Fruit fly (Drosophila melanogaster) whole organism, wandering third instar larva: Measurements from ENCODE around the gene Ugt35E1.
A peak's percentile ranks its signal among the peaks of the same experiment; 100 is the strongest.

Source experiments
- Abd-B ChIP-seq: fragments of >200 bp; optimal IDR thresholded peaks from 2 replicates; lab custom pipeline; 2017; ENCODE audit warnings: missing biosample characterization, missing genetic modification characterization
- CG32264 ChIP-seq: fragments of 200-800 bp; sonication (Bioruptor generic); optimal IDR thresholded peaks from 2 replicates; lab custom pipeline; 2016; ENCODE audit warnings: missing biosample characterization, missing genetic modification characterization
- CG9705 ChIP-seq: fragments of 200-800 bp; sonication (Bioruptor generic); optimal IDR thresholded peaks from 2 replicates; lab custom pipeline; 2018; ENCODE audit warnings: missing biosample characterization, mild to moderate bottlenecking, missing genetic modification characterization
- CrebA ChIP-seq: fragments of 200-800 bp; sonication (Bioruptor generic); optimal IDR thresholded peaks from 2 replicates; lab custom pipeline; 2016; ENCODE audit warnings: missing biosample characterization, mild to moderate bottlenecking, missing genetic modification characterization, borderline replicate concordance
- Dfd ChIP-seq: fragments of >200 bp; optimal IDR thresholded peaks from 2 replicates; lab custom pipeline; 2017; ENCODE audit warnings: missing biosample characterization, missing genetic modification characterization
- Dif ChIP-seq: fragments of 200-275, 200-300 bp; sonication (Bioruptor generic); optimal IDR thresholded peaks from 2 replicates; lab custom pipeline; 2018; ENCODE audit warnings: missing biosample characterization, missing genetic modification characterization; ENCODE audit not compliant: partially characterized antibody
- GATAd ChIP-seq: sonication (Bioruptor generic); optimal IDR thresholded peaks from 2 replicates; lab custom pipeline; 2016; ENCODE audit warnings: missing biosample characterization, missing genetic modification characterization
- HLH106 ChIP-seq: fragments of 200-800 bp; optimal IDR thresholded peaks from 3 replicates; lab custom pipeline; 2019; ENCODE audit warnings: missing biosample characterization, mild to moderate bottlenecking, missing genetic modification characterization, moderate library complexity
- Hnf4 ChIP-seq: fragments of 200-800 bp; sonication (Bioruptor generic); optimal IDR thresholded peaks from 2 replicates; lab custom pipeline; 2016; ENCODE audit warnings: missing biosample characterization, mild to moderate bottlenecking, missing genetic modification characterization
- Hr78 ChIP-seq: fragments of >200 bp; optimal IDR thresholded peaks from 2 replicates; lab custom pipeline; 2017; ENCODE audit warnings: missing biosample characterization, missing genetic modification characterization
- Hr83 ChIP-seq: fragments of 200-300 bp; sonication (Bioruptor generic); optimal IDR thresholded peaks from 2 replicates; lab custom pipeline; 2016; ENCODE audit warnings: missing biosample characterization, mild to moderate bottlenecking, missing genetic modification characterization, moderate library complexity; ENCODE audit not compliant: poor library complexity, severe bottlenecking
- Mio ChIP-seq: sonication (Bioruptor generic); optimal IDR thresholded peaks from 2 replicates; lab custom pipeline; 2016; ENCODE audit warnings: missing biosample characterization, missing genetic modification characterization
- Myc ChIP-seq: fragments of >200 bp; optimal IDR thresholded peaks from 2 replicates; lab custom pipeline; 2017
- N ChIP-seq: fragments of >200 bp; optimal IDR thresholded peaks from 2 replicates; lab custom pipeline; 2018; ENCODE audit warnings: missing biosample characterization, missing external identifiers, missing genetic modification characterization
- OdsH ChIP-seq: fragments of 200-800 bp; sonication (Bioruptor generic); optimal IDR thresholded peaks from 2 replicates; lab custom pipeline; 2016; ENCODE audit warnings: missing biosample characterization, mild to moderate bottlenecking, missing genetic modification characterization
- Rel ChIP-seq, 2 experiments: fragments of 200-800 bp; sonication (Bioruptor generic) in 1 of 2; optimal IDR thresholded peaks; 2 replicates in 1 of 2; 3 replicates in 1 of 2; lab custom pipeline; 2016 to 2019; ENCODE audit warnings: mild to moderate bottlenecking in 2 of 2, missing biosample characterization in 2 of 2, missing genetic modification characterization in 2 of 2, moderate library complexity in 1 of 2
- Sp1 ChIP-seq: fragments of 200-800 bp; sonication (Bioruptor generic); optimal IDR thresholded peaks from 3 replicates; lab custom pipeline; 2019; ENCODE audit warnings: missing biosample characterization, mild to moderate bottlenecking, missing genetic modification characterization, moderate library complexity
- Vsx2 ChIP-seq: fragments of 200-300, 225-300 bp; sonication (Bioruptor generic); optimal IDR thresholded peaks from 2 replicates; lab custom pipeline; 2018; ENCODE audit warnings: missing biosample characterization, missing genetic modification characterization; ENCODE audit not compliant: partially characterized antibody
- br ChIP-seq: fragments of 200-800 bp; sonication (Bioruptor generic); optimal IDR thresholded peaks from 2 replicates; lab custom pipeline; 2016; ENCODE audit warnings: missing biosample characterization, missing genetic modification characterization
- dl ChIP-seq, 2 experiments: fragments of 175-275, 200-275 bp in 1 of 2; fragments of 200-275 bp in 1 of 2; sonication (Bioruptor generic); optimal IDR thresholded peaks; lab custom pipeline; 2018; ENCODE audit warnings: mild to moderate bottlenecking in 2 of 2, missing biosample characterization in 2 of 2, missing genetic modification characterization in 2 of 2, moderate library complexity in 2 of 2; ENCODE audit not compliant: partially characterized antibody in 2 of 2, insufficient read depth in 1 of 2
- dmrt93B ChIP-seq: fragments of 200-800 bp; sonication (Bioruptor generic); optimal IDR thresholded peaks from 2 replicates; lab custom pipeline; 2018; ENCODE audit warnings: missing biosample characterization, mild to moderate bottlenecking, missing genetic modification characterization
- dsf ChIP-seq: sonication (Bioruptor generic); optimal IDR thresholded peaks from 2 replicates; lab custom pipeline; 2016; ENCODE audit warnings: missing biosample characterization, missing genetic modification characterization, borderline replicate concordance
- ey ChIP-seq: fragments of 200-800 bp; sonication (Bioruptor generic); optimal IDR thresholded peaks from 2 replicates; lab custom pipeline; 2016; ENCODE audit warnings: missing biosample characterization, missing genetic modification characterization
- foxo ChIP-seq, 2 experiments: fragments of 200-800 bp; sonication (Bioruptor generic); optimal IDR thresholded peaks; 2 replicates in 1 of 2; 3 replicates in 1 of 2; lab custom pipeline; 2016 to 2017; ENCODE audit warnings: missing biosample characterization in 2 of 2, missing genetic modification characterization in 2 of 2
- fru ChIP-seq: fragments of 200-800 bp; sonication (Bioruptor generic); optimal IDR thresholded peaks from 3 replicates; lab custom pipeline; 2016; ENCODE audit warnings: missing biosample characterization, mild to moderate bottlenecking, missing genetic modification characterization
- h ChIP-seq: fragments of 200-800 bp; sonication (Bioruptor generic); optimal IDR thresholded peaks from 3 replicates; lab custom pipeline; 2016; ENCODE audit warnings: missing biosample characterization, mild to moderate bottlenecking, missing genetic modification characterization
- jim ChIP-seq: fragments of 175-275, 200-325 bp; sonication (Bioruptor generic); optimal IDR thresholded peaks from 2 replicates; lab custom pipeline; 2016; ENCODE audit warnings: missing biosample characterization, mild to moderate bottlenecking, missing genetic modification characterization
- lola ChIP-seq: fragments of >200 bp; optimal IDR thresholded peaks from 2 replicates; lab custom pipeline; 2017; ENCODE audit warnings: missing biosample characterization, missing genetic modification characterization
- pan ChIP-seq: fragments of >200 bp; optimal IDR thresholded peaks from 2 replicates; lab custom pipeline; 2017
- psq ChIP-seq: fragments of 200-800 bp; sonication (Bioruptor generic); optimal IDR thresholded peaks from 3 replicates; lab custom pipeline; 2017; ENCODE audit warnings: missing biosample characterization, mild to moderate bottlenecking, missing genetic modification characterization, moderate library complexity
- rgr ChIP-seq: fragments of 200-800 bp; sonication (Bioruptor generic); optimal IDR thresholded peaks from 3 replicates; lab custom pipeline; 2016; ENCODE audit warnings: missing biosample characterization, mild to moderate bottlenecking, missing genetic modification characterization
- sage ChIP-seq: fragments of 200-800 bp; sonication (Bioruptor generic); optimal IDR thresholded peaks from 2 replicates; lab custom pipeline; 2016; ENCODE audit warnings: missing biosample characterization, mild to moderate bottlenecking, missing genetic modification characterization
- sv ChIP-seq: fragments of 200-800 bp; sonication (Bioruptor generic); optimal IDR thresholded peaks from 3 replicates; lab custom pipeline; 2016; ENCODE audit warnings: missing biosample characterization, missing genetic modification characterization
- tai ChIP-seq: sonication (Bioruptor generic); optimal IDR thresholded peaks from 2 replicates; lab custom pipeline; 2016; ENCODE audit warnings: missing biosample characterization, missing genetic modification characterization
- usp ChIP-seq: fragments of >200 bp; optimal IDR thresholded peaks from 2 replicates; lab custom pipeline; 2017; ENCODE audit warnings: missing biosample characterization, missing genetic modification characterization
- woc ChIP-seq: sonication (Bioruptor generic); optimal IDR thresholded peaks from 2 replicates; lab custom pipeline; 2016; ENCODE audit warnings: missing biosample characterization, mild to moderate bottlenecking, missing genetic modification characterization

The Ugt35E1 gene

dm6 chr3R:11200042-11200884 is 34.4 kb upstream of the Ugt35E1 start:
- TF ChIP-seq OdsH (GFP tag; lab: Kevin White, UChicago), result no peak
- peak; percentile 48 to 81 for TF ChIP-seq dl (GFP tag; optimal IDR thresholded peaks at IDR 0.05; lab: Kevin White, UChicago; ENCODE audit: insufficient read depth in 1 of 2, partially characterized antibody in 2 of 2)
- no peak for TF ChIP-seq woc (GFP tag; lab: Kevin White, UChicago)
- TF ChIP-seq pan (lab: Kevin White, UChicago), result no peak
- TF ChIP-seq HLH106 (tag; lab: Kevin White, UChicago), result no peak
- peak; percentile 83 for TF ChIP-seq Dif (GFP tag; lab: Kevin White, UChicago)
- TF ChIP-seq CrebA (GFP tag; lab: Kevin White, UChicago), result no peak
- peak; percentile 21 for TF ChIP-seq Hr83 (GFP tag; lab: Kevin White, UChicago)
- TF ChIP-seq fru (GFP tag; lab: Kevin White, UChicago), result no peak

- TF ChIP-seq lola (no peak), foxo (GFP tag; optimal IDR thresholded peaks at IDR 0.05; lab: Kevin White, UChicago) (no peak), Rel (GFP tag; optimal IDR thresholded peaks at IDR 0.05; lab: Kevin White, UChicago) (no peak), Rel (tag; optimal IDR thresholded peaks at IDR 0.05; lab: Kevin White, UChicago) (peak; percentile 47), h (GFP tag; lab: Kevin White, UChicago) (peak; percentile 36), dmrt93B (no peak)
These were observed 33.5 kb upstream of the Ugt35E1 start for dm6 chr3R:11199227-11199835.

dm6 chr3R:11198062-11198472 is 32.2 kb upstream of the Ugt35E1 start:
- TF ChIP-seq CG9705 (GFP tag; lab: Kevin White, UChicago), result no peak
- no peak for TF ChIP-seq Hr83 (GFP tag; lab: Kevin White, UChicago)
- no peak for TF ChIP-seq sv (GFP tag; lab: Kevin White, UChicago)
- TF ChIP-seq GATAd (GFP tag; lab: Kevin White, UChicago), result no peak
- peak; percentile 8 for TF ChIP-seq Vsx2
- no peak for TF ChIP-seq N (GFP tag; lab: Kevin White, UChicago)
- TF ChIP-seq woc (GFP tag; lab: Kevin White, UChicago), result peak; percentile 79
- no peak for TF ChIP-seq Dfd (GFP tag; lab: Kevin White, UChicago)
- TF ChIP-seq Mio (GFP tag; lab: Kevin White, UChicago), result no peak
- no peak for TF ChIP-seq Myc
- no peak for TF ChIP-seq Hr78 (GFP tag; lab: Kevin White, UChicago)
- no peak for TF ChIP-seq dsf (GFP tag; lab: Kevin White, UChicago)
- peak; percentile 21 for TF ChIP-seq rgr (GFP tag; lab: Kevin White, UChicago)
- TF ChIP-seq CG32264, result no peak
- no peak for TF ChIP-seq ey (GFP tag; lab: Kevin White, UChicago)
- TF ChIP-seq dl (GFP tag; optimal IDR thresholded peaks at IDR 0.05; lab: Kevin White, UChicago; ENCODE audit: insufficient read depth in 1 of 2, partially characterized antibody in 2 of 2), result peak; percentile 12 to 53
- TF ChIP-seq psq (GFP tag; lab: Kevin White, UChicago), result peak; percentile 48
- peak; percentile 21 for TF ChIP-seq HLH106 (tag; lab: Kevin White, UChicago)
- peak; percentile 19 for TF ChIP-seq Dif (GFP tag; lab: Kevin White, UChicago)
- no peak for TF ChIP-seq jim (GFP tag; lab: Kevin White, UChicago)
- peak; percentile 29 for TF ChIP-seq h (GFP tag; lab: Kevin White, UChicago)
- no peak for TF ChIP-seq pan (lab: Kevin White, UChicago)
- TF ChIP-seq br (GFP tag; lab: Kevin White, UChicago), result peak; percentile 38
- peak; percentile 5 for TF ChIP-seq Hnf4 (GFP tag; lab: Kevin White, UChicago)
- no peak for TF ChIP-seq Rel (GFP tag; optimal IDR thresholded peaks at IDR 0.05; lab: Kevin White, UChicago)
- peak; percentile 75 for TF ChIP-seq Rel (tag; optimal IDR thresholded peaks at IDR 0.05; lab: Kevin White, UChicago)
- TF ChIP-seq sage (GFP tag; lab: Kevin White, UChicago), result no peak
- TF ChIP-seq tai (GFP tag; lab: Kevin White, UChicago), result no peak
- no peak for TF ChIP-seq Sp1 (GFP tag; lab: Kevin White, UChicago)
- no peak for TF ChIP-seq Abd-B (GFP tag; lab: Kevin White, UChicago)
- TF ChIP-seq fru (GFP tag; lab: Kevin White, UChicago), result no peak
- TF ChIP-seq CrebA (GFP tag; lab: Kevin White, UChicago), result peak; percentile 84
- TF ChIP-seq OdsH (GFP tag; lab: Kevin White, UChicago), result no peak
- no peak for TF ChIP-seq usp (GFP tag; lab: Kevin White, UChicago)
- peak in 1 of 2 experiments; percentile 9 for TF ChIP-seq foxo (GFP tag; optimal IDR thresholded peaks at IDR 0.05; lab: Kevin White, UChicago)
